Fruit fly (Drosophila melanogaster): Measurements from ENCODE around the gene repo.

repo gene

dm6 chr3R:18226043-18226808, 9.8 kb upstream of the repo start, which contains the start of the genes CG7168 and Mdh2 (continued):
- TF ChIP-seq CG32767 (GFP tag; IDR thresholded peaks at IDR 0.05): no peak
- no peak for TF ChIP-seq Ptx1 (GFP tag; IDR thresholded peaks at IDR 0.05)
- TF ChIP-seq ems (GFP tag; optimal IDR thresholded peaks at IDR 0.05): no peak
- TF ChIP-seq dysf (GFP tag; IDR thresholded peaks at IDR 0.05): no peak
- TF ChIP-seq schlank (tag; optimal IDR thresholded peaks at IDR 0.05): no peak
- TF ChIP-seq Lim3 (GFP tag; IDR thresholded peaks at IDR 0.05): no peak
- no peak for TF ChIP-seq CG1024 (GFP tag; IDR thresholded peaks at IDR 0.05)
- TF ChIP-seq CG1233 (GFP tag; optimal IDR thresholded peaks at IDR 0.05): no peak
- TF ChIP-seq CG5953 (GFP tag; IDR thresholded peaks at IDR 0.05): no peak
- TF ChIP-seq Gsc (GFP tag; IDR thresholded peaks at IDR 0.05): no peak
- no peak for TF ChIP-seq E2f1 (GFP tag; IDR thresholded peaks at IDR 0.05)
- no peak for TF ChIP-seq Rfx (GFP tag; IDR thresholded peaks at IDR 0.05)
- TF ChIP-seq CG7556 (GFP tag; optimal IDR thresholded peaks at IDR 0.05): no peak
- peak; percentile 72 for TF ChIP-seq Med (GFP tag)
- no peak for TF ChIP-seq CG6813 (GFP tag; optimal IDR thresholded peaks at IDR 0.05)
- TF ChIP-seq Pdp1 (GFP tag; optimal IDR thresholded peaks at IDR 0.05): peak in 1 of 2 experiments; percentile 96
- TF ChIP-seq CG6272 (GFP tag; IDR thresholded peaks at IDR 0.05): no peak
- TF ChIP-seq chn (GFP tag; optimal IDR thresholded peaks at IDR 0.05): peak; percentile 9
- no peak for TF ChIP-seq H15 (GFP tag; IDR thresholded peaks at IDR 0.05)
- TF ChIP-seq Ada2b (GFP tag; IDR thresholded peaks at IDR 0.05): no peak
- TF ChIP-seq CG1529 (GFP tag; optimal IDR thresholded peaks at IDR 0.05): no peak
- TF ChIP-seq CG7963 (GFP tag; IDR thresholded peaks at IDR 0.05; ENCODE audit: partially characterized antibody): peak; percentile 90
- no peak for TF ChIP-seq sqz (GFP tag; optimal IDR thresholded peaks at IDR 0.05)
- TF ChIP-seq usp (GFP tag; optimal IDR thresholded peaks at IDR 0.05): no peak
- TF ChIP-seq CTCF (GFP tag; optimal IDR thresholded peaks at IDR 0.05): peak; percentile 9
- TF ChIP-seq cwo (GFP tag; optimal IDR thresholded peaks at IDR 0.05): no peak
- TF ChIP-seq CG12942 (GFP tag; optimal IDR thresholded peaks at IDR 0.05): no peak
- TF ChIP-seq ranshi (GFP tag; IDR thresholded peaks at IDR 0.05): no peak
- no peak for TF ChIP-seq sob (GFP tag; IDR thresholded peaks at IDR 0.05)
- no peak for TF ChIP-seq Asciz (GFP tag; optimal IDR thresholded peaks at IDR 0.05)
- no peak for TF ChIP-seq CG13624 (GFP tag; optimal IDR thresholded peaks at IDR 0.05)
- no peak for TF ChIP-seq D (optimal IDR thresholded peaks at IDR 0.05)
- TF ChIP-seq D (GFP tag; optimal IDR thresholded peaks at IDR 0.05): no peak
- TF ChIP-seq trem (tag; optimal IDR thresholded peaks at IDR 0.05): peak; percentile 99
- no peak for TF ChIP-seq CG3163 (GFP tag; optimal IDR thresholded peaks at IDR 0.05)
- TF ChIP-seq lab (GFP tag; optimal IDR thresholded peaks at IDR 0.05): peak; percentile 40
- TF ChIP-seq zen2 (GFP tag; IDR thresholded peaks at IDR 0.05; ENCODE audit: partially characterized antibody): peak; percentile 67; the same call in 2 of the 3 replicates
- TF ChIP-seq Spps (tag; optimal IDR thresholded peaks at IDR 0.05): no peak
- no peak for TF ChIP-seq bab2 (GFP tag; optimal IDR thresholded peaks at IDR 0.05)
- TF ChIP-seq Fer3 (tag; optimal IDR thresholded peaks at IDR 0.05): no peak
- TF ChIP-seq zfh1 (GFP tag; IDR thresholded peaks at IDR 0.05): 0 out of 3 replicates have a peak, but pooled peaks have one; percentile 17
- TF ChIP-seq caup (GFP tag; optimal IDR thresholded peaks at IDR 0.05; ENCODE audit: severe bottlenecking): peak; percentile 9
- peak; percentile 2 for TF ChIP-seq CG11504 (tag; optimal IDR thresholded peaks at IDR 0.05)
- peak; percentile 79 for TF ChIP-seq CG34224 (GFP tag; IDR thresholded peaks at IDR 0.05; ENCODE audit: partially characterized antibody)
- no peak for TF ChIP-seq CG18476 (GFP tag; optimal IDR thresholded peaks at IDR 0.05)
- TF ChIP-seq Abd-B (GFP tag; optimal IDR thresholded peaks at IDR 0.05): no peak
- no peak for TF ChIP-seq kay (GFP tag; optimal IDR thresholded peaks at IDR 0.05)
- no peak for TF ChIP-seq MTF-1 (GFP tag; optimal IDR thresholded peaks at IDR 0.05; ENCODE audit: borderline replicate concordance)
- no peak for TF ChIP-seq croc (GFP tag; conservative IDR thresholded peaks at IDR 0.05)
- no peak for TF ChIP-seq CG10979 (tag; optimal IDR thresholded peaks at IDR 0.05)
- no peak for TF ChIP-seq da (GFP tag; optimal IDR thresholded peaks at IDR 0.05)
